Fruit fly (Drosophila melanogaster) whole organism, embryonic: ENCODE results near the gene SCCRO.
A peak's percentile ranks its signal among the peaks of the same experiment; 100 is the strongest.

Experiments used
- Bgb ChIP-seq: fragments of 200-800 bp; sonication (Bioruptor generic); IDR thresholded peaks from 2 replicates; pipeline ENCODE4 v1.3.6; 2022; ENCODE audit warnings: missing biosample characterization, missing genetic modification characterization; ENCODE audit not compliant: partially characterized antibody
- CG10267 ChIP-seq: fragments of 200-800 bp; sonication (Bioruptor generic); optimal IDR thresholded peaks from 2 replicates; lab custom pipeline; 2018; ENCODE audit warnings: missing biosample characterization, mild to moderate bottlenecking, missing genetic modification characterization, moderate library complexity
- CG11696 ChIP-seq: fragments of 200-800 bp; sonication (Bioruptor generic); IDR thresholded peaks from 2 replicates; pipeline ENCODE4 v1.3.6; 2022; ENCODE audit warnings: missing biosample characterization, missing genetic modification characterization
- CG12071 ChIP-seq: fragments of 200-800 bp; sonication (Bioruptor generic); optimal IDR thresholded peaks from 3 replicates; lab custom pipeline; 2018; ENCODE audit warnings: missing biosample characterization, mild to moderate bottlenecking, missing genetic modification characterization
- CG12769 ChIP-seq: fragments of 200-800 bp; sonication (Bioruptor generic); optimal IDR thresholded peaks from 2 replicates; lab custom pipeline; 2019; ENCODE audit warnings: missing biosample characterization, mild to moderate bottlenecking, missing genetic modification characterization, moderate library complexity
- CG14710 ChIP-seq: fragments of 200-800 bp; sonication (Bioruptor generic); optimal IDR thresholded peaks from 3 replicates; lab custom pipeline; 2019; ENCODE audit warnings: missing biosample characterization, mild to moderate bottlenecking, missing genetic modification characterization, moderate library complexity
- CG16779 ChIP-seq: fragments of 200-800 bp; sonication (Bioruptor generic); IDR thresholded peaks from 2 replicates; pipeline ENCODE4 v1.3.6; 2022; ENCODE audit warnings: missing biosample characterization, missing genetic modification characterization
- CG17829 ChIP-seq: fragments of 200-800 bp; optimal IDR thresholded peaks from 2 replicates; lab custom pipeline; 2019; ENCODE audit warnings: missing biosample characterization, mild to moderate bottlenecking, missing genetic modification characterization, moderate library complexity
- CG18476 ChIP-seq: fragments of 200-800 bp; sonication (Bioruptor generic); optimal IDR thresholded peaks from 2 replicates; lab custom pipeline; 2016; ENCODE audit warnings: missing biosample characterization, mild to moderate bottlenecking, missing genetic modification characterization
- CG18619 ChIP-seq: fragments of 200-800 bp; sonication (Bioruptor generic); optimal IDR thresholded peaks from 3 replicates; lab custom pipeline; 2017; ENCODE audit warnings: missing biosample characterization, mild to moderate bottlenecking, missing genetic modification characterization
- CG2199 ChIP-seq: fragments of 200-800 bp; sonication (Bioruptor generic); IDR thresholded peaks from 3 replicates; pipeline ENCODE4 v1.3.6; 2022; ENCODE audit warnings: missing biosample characterization, missing genetic modification characterization
- CG30431 ChIP-seq: fragments of 200-800 bp; sonication (Bioruptor generic); optimal IDR thresholded peaks from 2 replicates; lab custom pipeline; 2017; ENCODE audit warnings: missing biosample characterization, missing genetic modification characterization
- CG34224 ChIP-seq: fragments of 200-800 bp; sonication (Bioruptor generic); IDR thresholded peaks from 3 replicates; pipeline ENCODE4 v1.3.6; 2022; ENCODE audit warnings: missing biosample characterization, missing genetic modification characterization; ENCODE audit not compliant: partially characterized antibody
- CG3726 ChIP-seq: fragments of 200-800 bp; sonication (Bioruptor generic); IDR thresholded peaks from 3 replicates; pipeline ENCODE4, ENCODE4 v1.3.6; 2022; ENCODE audit warnings: missing biosample characterization, missing genetic modification characterization
- CG4617 ChIP-seq: fragments of 200-800 bp; sonication (Bioruptor generic); optimal IDR thresholded peaks from 3 replicates; lab custom pipeline; 2016; ENCODE audit warnings: missing biosample characterization, missing genetic modification characterization, borderline replicate concordance
- CG6791 ChIP-seq: fragments of 200-800 bp; sonication (Bioruptor generic); IDR thresholded peaks from 3 replicates; pipeline ENCODE4 v1.3.6; 2022; ENCODE audit warnings: missing biosample characterization, missing genetic modification characterization; ENCODE audit not compliant: partially characterized antibody
- CG6854 ChIP-seq: fragments of 200-800 bp; sonication (Bioruptor generic); optimal IDR thresholded peaks from 3 replicates; lab custom pipeline; 2017; ENCODE audit warnings: missing biosample characterization, mild to moderate bottlenecking, missing genetic modification characterization
- CG7556 ChIP-seq: fragments of 200-800 bp; sonication (Bioruptor generic); optimal IDR thresholded peaks from 2 replicates; lab custom pipeline; 2017; ENCODE audit warnings: missing biosample characterization, mild to moderate bottlenecking, missing genetic modification characterization
- CG7963 ChIP-seq: fragments of 200-800 bp; sonication (Bioruptor generic); IDR thresholded peaks from 3 replicates; pipeline ENCODE4 v1.3.6; 2022; ENCODE audit warnings: missing biosample characterization, missing genetic modification characterization; ENCODE audit not compliant: partially characterized antibody
- CG9797 ChIP-seq: fragments of 200-800 bp; sonication (Bioruptor generic); optimal IDR thresholded peaks from 3 replicates; lab custom pipeline; 2018; ENCODE audit warnings: missing biosample characterization, mild to moderate bottlenecking, missing genetic modification characterization
- CrebB ChIP-seq: fragments of 200-800 bp; sonication (Bioruptor generic); optimal IDR thresholded peaks from 3 replicates; lab custom pipeline; 2018; ENCODE audit warnings: missing biosample characterization, mild to moderate bottlenecking, missing genetic modification characterization
- Dad ChIP-seq: fragments of 200-800 bp; sonication (Bioruptor generic); optimal IDR thresholded peaks from 3 replicates; lab custom pipeline; 2016; ENCODE audit warnings: missing biosample characterization, missing genetic modification characterization
- Dbx ChIP-seq: fragments of 200-800 bp; sonication (Bioruptor generic); IDR thresholded peaks from 3 replicates; pipeline ENCODE4 v1.3.6; 2022; ENCODE audit warnings: missing biosample characterization, missing genetic modification characterization
- Dp ChIP-seq: fragments of 200-800 bp; sonication (Bioruptor generic); optimal IDR thresholded peaks from 2 replicates; lab custom pipeline; 2018; ENCODE audit warnings: missing biosample characterization, mild to moderate bottlenecking, missing genetic modification characterization, moderate library complexity
- E2f2 ChIP-seq: fragments of 200-800 bp; sonication (Bioruptor generic); IDR thresholded peaks from 2 replicates; pipeline ENCODE4 v1.3.6; 2022; ENCODE audit warnings: missing biosample characterization, missing genetic modification characterization
- HLH4C ChIP-seq: fragments of 200-800 bp; sonication (Bioruptor generic); IDR thresholded peaks from 3 replicates; pipeline ENCODE4 v1.3.6; 2022; ENCODE audit warnings: missing biosample characterization, missing genetic modification characterization; ENCODE audit not compliant: partially characterized antibody
- MBD-R2 ChIP-seq: fragments of 200-800 bp; sonication (Bioruptor generic); IDR thresholded peaks from 2 replicates; pipeline ENCODE4 v1.3.6; 2022; ENCODE audit warnings: missing biosample characterization, missing genetic modification characterization
- MESR4 ChIP-seq: fragments of 200-800 bp; sonication (Bioruptor generic); optimal IDR thresholded peaks from 2 replicates; lab custom pipeline; 2018; ENCODE audit warnings: missing biosample characterization, mild to moderate bottlenecking, missing genetic modification characterization, moderate library complexity
- Mad ChIP-seq: fragments of 200-800 bp; sonication (Bioruptor generic); optimal IDR thresholded peaks from 2 replicates; lab custom pipeline; 2016; ENCODE audit warnings: missing biosample characterization, missing genetic modification characterization
- Opbp ChIP-seq: fragments of 200-800 bp; sonication (Bioruptor generic); IDR thresholded peaks from 3 replicates; pipeline ENCODE4 v1.3.6; 2022; ENCODE audit warnings: missing biosample characterization, missing genetic modification characterization; ENCODE audit not compliant: partially characterized antibody
- Poxn ChIP-seq: fragments of 200-800 bp; sonication (Bioruptor generic); IDR thresholded peaks from 2 replicates; pipeline ENCODE4 v1.3.6; 2022; ENCODE audit warnings: missing biosample characterization, missing genetic modification characterization
- Scr ChIP-seq: fragments of 200-800 bp; sonication (Bioruptor generic); IDR thresholded peaks from 2 replicates; pipeline ENCODE4 v1.3.6; 2022; ENCODE audit warnings: missing biosample characterization, missing genetic modification characterization; ENCODE audit not compliant: partially characterized antibody
- Sry-δ ChIP-seq: fragments of 200-800 bp; sonication (Bioruptor generic); optimal IDR thresholded peaks from 2 replicates; lab custom pipeline; 2016; ENCODE audit warnings: missing biosample characterization, missing genetic modification characterization
- Xrp1 ChIP-seq: fragments of 200-800 bp; sonication (Bioruptor generic); IDR thresholded peaks from 2 replicates; pipeline ENCODE4 v1.3.6; 2022; ENCODE audit warnings: missing biosample characterization, missing genetic modification characterization
- YL-1 ChIP-seq: fragments of 200-800 bp; sonication (Bioruptor generic); optimal IDR thresholded peaks from 3 replicates; lab custom pipeline; 2017; ENCODE audit warnings: missing biosample characterization, mild to moderate bottlenecking, missing genetic modification characterization
- ato ChIP-seq: fragments of 200-800 bp; sonication (Bioruptor generic); IDR thresholded peaks from 2 replicates; pipeline ENCODE4 v1.3.6; 2022; ENCODE audit warnings: missing biosample characterization, missing genetic modification characterization; ENCODE audit not compliant: partially characterized antibody
- fd102C ChIP-seq: fragments of 200-800 bp; sonication (Bioruptor generic); optimal IDR thresholded peaks from 2 replicates; lab custom pipeline; 2018; ENCODE audit warnings: missing biosample characterization, mild to moderate bottlenecking, missing genetic modification characterization, moderate library complexity
- gce ChIP-seq: fragments of 200-800 bp; sonication (Bioruptor generic); IDR thresholded peaks from 3 replicates; pipeline ENCODE4 v1.3.6; 2022; ENCODE audit warnings: missing biosample characterization, missing genetic modification characterization
- gfzf ChIP-seq: fragments of 200-800 bp; sonication (Bioruptor generic); optimal IDR thresholded peaks from 2 replicates; lab custom pipeline; 2016; ENCODE audit warnings: missing biosample characterization, mild to moderate bottlenecking, missing genetic modification characterization, moderate library complexity
- grau ChIP-seq: fragments of 200-800 bp; optimal IDR thresholded peaks from 3 replicates; lab custom pipeline; 2019; ENCODE audit warnings: missing biosample characterization, mild to moderate bottlenecking, missing genetic modification characterization, moderate library complexity
- lbe ChIP-seq: fragments of 200-800 bp; sonication (Bioruptor generic); optimal IDR thresholded peaks from 2 replicates; lab custom pipeline; 2016; ENCODE audit warnings: missing biosample characterization, mild to moderate bottlenecking, missing genetic modification characterization
- nmo ChIP-seq: fragments of 200-800 bp; sonication (Bioruptor generic); optimal IDR thresholded peaks from 2 replicates; lab custom pipeline; 2018; ENCODE audit warnings: missing biosample characterization, mild to moderate bottlenecking, missing genetic modification characterization, moderate library complexity
- org-1 ChIP-seq: fragments of 200-800 bp; sonication (Bioruptor generic); optimal IDR thresholded peaks from 2 replicates; lab custom pipeline; 2017; ENCODE audit warnings: missing biosample characterization, missing genetic modification characterization
- pzg ChIP-seq: fragments of 200-800 bp; sonication (Bioruptor generic); optimal IDR thresholded peaks from 3 replicates; lab custom pipeline; 2018; ENCODE audit warnings: missing biosample characterization, mild to moderate bottlenecking, missing genetic modification characterization, moderate library complexity
- sim ChIP-seq: fragments of 200-800 bp; sonication (Bioruptor generic); IDR thresholded peaks from 2 replicates; pipeline ENCODE4 v1.3.6; 2022; ENCODE audit warnings: missing biosample characterization, missing genetic modification characterization
- sna ChIP-seq: fragments of 200-800 bp; sonication (Bioruptor generic); IDR thresholded peaks from 2 replicates; pipeline ENCODE4 v1.3.6; 2022; ENCODE audit warnings: missing biosample characterization, missing genetic modification characterization; ENCODE audit not compliant: partially characterized antibody
- stwl ChIP-seq: fragments of 200-800 bp; sonication (Bioruptor generic); optimal IDR thresholded peaks from 3 replicates; lab custom pipeline; 2018; ENCODE audit warnings: missing biosample characterization, mild to moderate bottlenecking, missing genetic modification characterization, moderate library complexity
- tna ChIP-seq: fragments of 200-800 bp; sonication (Bioruptor generic); IDR thresholded peaks from 2 replicates; pipeline ENCODE4 v1.3.6; 2022; ENCODE audit warnings: missing biosample characterization, missing genetic modification characterization; ENCODE audit not compliant: partially characterized antibody
- trem ChIP-seq: fragments of 200-800 bp; optimal IDR thresholded peaks from 3 replicates; lab custom pipeline; 2019; ENCODE audit warnings: missing biosample characterization, mild to moderate bottlenecking, missing genetic modification characterization, moderate library complexity
- vnd ChIP-seq: fragments of 200-800 bp; sonication (Bioruptor generic); IDR thresholded peaks from 3 replicates; pipeline ENCODE4 v1.3.6; 2022; ENCODE audit warnings: missing biosample characterization, missing genetic modification characterization; ENCODE audit not compliant: partially characterized antibody

SCCRO gene

dm6 chr3L:15610109-15610508 lies 46.9 kb downstream of the SCCRO start, which contains the start of gene CG7650 (continued):
- TF ChIP-seq fd102C (GFP tag; lab: Kevin White, UChicago), result no peak
- TF ChIP-seq Dbx, result no peak
- TF ChIP-seq Poxn (GFP tag; lab: Robert Waterston, UW), result no peak
- TF ChIP-seq lbe (GFP tag; lab: Kevin White, UChicago), result peak; percentile 6
- TF ChIP-seq Dad (GFP tag; lab: Kevin White, UChicago), result no peak
- TF ChIP-seq vnd (GFP tag; lab: Robert Waterston, UW), result peak; percentile 83
- TF ChIP-seq CG14710, result peak; percentile 64
- TF ChIP-seq YL-1 (GFP tag; lab: Kevin White, UChicago), result peak; percentile 74
- peak; percentile 95 for TF ChIP-seq E2f2
- TF ChIP-seq tna (GFP tag; lab: Robert Waterston, UW), result peak; percentile 69
- no peak for TF ChIP-seq Mad (GFP tag; lab: Kevin White, UChicago)
- TF ChIP-seq ato, result peak; percentile 80
- peak; percentile 89 for TF ChIP-seq Scr (GFP tag; lab: Robert Waterston, UW)
- peak; percentile 54 for TF ChIP-seq trem (tag; lab: Kevin White, UChicago)
- no peak for TF ChIP-seq CG11696 (GFP tag; lab: Robert Waterston, UW)
- TF ChIP-seq CG3726 (GFP tag; lab: Robert Waterston, UW), result no peak
- TF ChIP-seq CG10267, result peak; percentile 74
- peak; percentile 88 for TF ChIP-seq CG6791 (GFP tag; lab: Robert Waterston, UW)
- no peak for TF ChIP-seq CG18476 (GFP tag; lab: Kevin White, UChicago)
- no peak for TF ChIP-seq Xrp1 (GFP tag; lab: Robert Waterston, UW)
- no peak for TF ChIP-seq CG2199 (GFP tag; lab: Robert Waterston, UW)
- TF ChIP-seq CG12071 (GFP tag; lab: Kevin White, UChicago), result no peak
- TF ChIP-seq MBD-R2, result peak; percentile 68
- no peak for TF ChIP-seq org-1
- no peak for TF ChIP-seq CG6854 (GFP tag; lab: Kevin White, UChicago)
- peak; percentile 94 for TF ChIP-seq CG34224 (GFP tag; lab: Robert Waterston, UW)
- peak; percentile 84 for TF ChIP-seq HLH4C
- TF ChIP-seq stwl (tag; lab: Kevin White, UChicago), result peak; percentile 72
- no peak for TF ChIP-seq CG30431 (GFP tag; lab: Kevin White, UChicago)
- TF ChIP-seq CG17829 (tag; lab: Kevin White, UChicago), result peak; percentile 34
- peak; percentile 81 for TF ChIP-seq sna (GFP tag; lab: Robert Waterston, UW)
- TF ChIP-seq gfzf (GFP tag; lab: Kevin White, UChicago), result peak; percentile 66
- no peak for TF ChIP-seq sim
- TF ChIP-seq CG12769 (tag; lab: Kevin White, UChicago), result no peak
- TF ChIP-seq CG18619 (GFP tag; lab: Kevin White, UChicago), result no peak
- TF ChIP-seq CG4617 (GFP tag; lab: Kevin White, UChicago), result peak; percentile 91
- no peak for TF ChIP-seq grau (tag; lab: Kevin White, UChicago)
- TF ChIP-seq pzg (GFP tag; lab: Kevin White, UChicago), result peak; percentile 81
- TF ChIP-seq CG16779, result no peak
- peak; percentile 83 for TF ChIP-seq CG9797 (GFP tag; lab: Kevin White, UChicago)
- peak; percentile 73 for TF ChIP-seq Sry-δ (GFP tag; lab: Kevin White, UChicago)
- peak; percentile 87 for TF ChIP-seq MESR4 (GFP tag; lab: Kevin White, UChicago)
- TF ChIP-seq Dp (GFP tag; lab: Kevin White, UChicago), result peak; percentile 93
- no peak for TF ChIP-seq gce (GFP tag; lab: Robert Waterston, UW)
- peak; percentile 88 for TF ChIP-seq Opbp (GFP tag; lab: Robert Waterston, UW)
- TF ChIP-seq CG7556 (GFP tag; lab: Kevin White, UChicago), result no peak
- peak; percentile 93 for TF ChIP-seq Bgb
- TF ChIP-seq nmo, result no peak
- TF ChIP-seq CG7963, result peak; percentile 79
- TF ChIP-seq CrebB, result no peak
